Worm (Caenorhabditis elegans): ENCODE data around the gene fbxa-194.

DNA sequence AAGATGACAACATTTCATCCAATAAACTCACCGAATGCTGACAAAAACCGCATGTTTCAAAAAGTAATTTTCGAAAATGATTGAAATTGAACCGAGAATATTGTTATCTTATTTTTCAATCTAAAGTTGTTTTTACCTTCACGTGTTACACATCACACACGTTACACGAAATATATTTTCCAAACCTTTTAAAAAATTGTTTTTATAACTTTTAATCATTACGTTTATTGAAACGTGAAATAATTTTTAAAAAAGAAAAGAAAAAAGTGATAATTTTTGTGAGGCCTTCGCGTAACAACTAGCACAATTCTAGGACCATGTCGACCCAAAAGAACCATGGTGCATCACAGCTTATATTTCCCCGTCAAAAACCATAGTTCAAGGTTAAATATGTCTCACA is 16.4 kb upstream of the fbxa-194 start, which contains the start of gene M162.7:
- TF ChIP-seq ztf-29 (GFP tag; IDR thresholded peaks at IDR 0.05) (no peak), cog-1 (tag; optimal IDR thresholded peaks at IDR 0.05) (no peak)

All from whole organism, midembryonic.